Worm (Caenorhabditis elegans): Measurements from ENCODE around the gene ugt-33.

DNA sequence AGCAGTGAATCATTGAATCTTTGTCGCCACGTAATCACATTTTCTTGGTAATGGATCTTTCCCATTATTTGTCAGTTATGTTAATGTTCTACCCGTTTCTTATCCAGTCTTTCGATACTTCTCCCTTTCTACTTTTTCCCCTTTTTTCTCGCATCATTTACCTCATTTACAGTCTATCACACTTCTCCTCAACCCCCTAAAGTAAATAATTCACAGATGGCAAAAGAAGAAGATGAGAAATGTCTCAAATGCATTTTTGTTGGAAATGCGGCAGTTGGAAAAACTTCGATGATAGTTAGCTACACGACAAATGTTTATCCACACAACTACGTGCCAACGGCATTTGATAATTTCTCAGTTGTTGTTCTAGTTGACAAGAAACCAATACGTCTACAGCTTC is 31.1 kb upstream of the ugt-33 start, which contains the start of gene chw-1:
- TF ChIP-seq dmd-4 (tag; optimal IDR thresholded peaks at IDR 0.05) (no peak), lin-39 (tag; optimal IDR thresholded peaks at IDR 0.05) (no peak), ZK546.5 (tag; optimal IDR thresholded peaks at IDR 0.05) (no peak), aly-2 (tag; optimal IDR thresholded peaks at IDR 0.05) (no peak), nhr-23 (tag; optimal IDR thresholded peaks at IDR 0.05) (no peak), snpc-4 (tag; optimal IDR thresholded peaks at IDR 0.05) (no peak), ztf-4 (tag; optimal IDR thresholded peaks at IDR 0.05) (no peak), ceh-16 (tag; optimal IDR thresholded peaks at IDR 0.05) (no peak), mab-5 (tag; optimal IDR thresholded peaks at IDR 0.05) (no peak), nhr-21 (tag; optimal IDR thresholded peaks at IDR 0.05) (no peak), zag-1 (tag; optimal IDR thresholded peaks at IDR 0.05) (no peak), R02D3.7 (tag; optimal IDR thresholded peaks at IDR 0.05) (no peak), unc-62 (GFP tag; optimal IDR thresholded peaks at IDR 0.05) (no peak), unc-39 (tag; optimal IDR thresholded peaks at IDR 0.05) (no peak)

Measured in whole organism, L2 larva.